Fruit fly (Drosophila melanogaster): ENCODE data around the gene CG32500.

DNA sequence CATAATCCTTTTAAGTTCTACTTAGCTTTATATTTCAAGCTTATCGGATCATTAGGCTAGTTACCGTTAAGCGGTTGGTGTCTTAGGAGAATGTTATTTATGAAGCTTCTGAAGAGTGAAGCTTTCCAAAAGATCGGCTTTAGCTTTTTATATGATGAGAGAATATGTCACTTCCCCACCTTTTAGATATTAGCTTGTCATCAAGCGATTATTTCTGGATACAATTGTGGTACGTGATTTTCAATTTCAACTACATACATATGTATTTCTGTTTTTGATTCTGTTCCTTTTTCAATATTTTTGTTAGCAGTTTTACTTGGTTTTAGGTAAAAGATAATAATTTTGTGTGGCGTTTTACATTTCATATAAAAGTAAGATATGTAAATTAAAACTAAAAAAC, 9.3 kb upstream of the CG32500 start:
- TF ChIP-seq Pif1A (GFP tag; optimal IDR thresholded peaks at IDR 0.05) (no peak), CG8159 (tag; optimal IDR thresholded peaks at IDR 0.05) (no peak), CG9948 (tag; optimal IDR thresholded peaks at IDR 0.05) (no peak), EcR (GFP tag; optimal IDR thresholded peaks at IDR 0.05) (no peak), D1 (tag; optimal IDR thresholded peaks at IDR 0.05) (no peak), gl (tag; optimal IDR thresholded peaks at IDR 0.05) (no peak), Pif1B (GFP tag; optimal IDR thresholded peaks at IDR 0.05) (no peak), rn (GFP tag; IDR thresholded peaks at IDR 0.05) (no peak), CG15710 (tag; optimal IDR thresholded peaks at IDR 0.05) (no peak), CG34367 (tag; optimal IDR thresholded peaks at IDR 0.05) (no peak), CG17806 (tag; optimal IDR thresholded peaks at IDR 0.05) (no peak), CG32121 (GFP tag; IDR thresholded peaks at IDR 0.05) (no peak), Snoo (tag; optimal IDR thresholded peaks at IDR 0.05) (no peak), CG10348 (GFP tag; IDR thresholded peaks at IDR 0.05) (no peak)

Data from whole organism, pupa.